Fruit fly (Drosophila melanogaster) whole organism, adult: ENCODE data around the gene Iru.

Source experiments
- CG11617 ChIP-seq: fragments of 200-800 bp; sonication (Bioruptor generic); optimal IDR thresholded peaks from 2 replicates; lab custom pipeline; 2017; ENCODE audit warnings: mild to moderate bottlenecking, missing biosample characterization, missing genetic modification reagents, missing genetic modification characterization
- CG12768 ChIP-seq: fragments of 200-800 bp; sonication (Bioruptor generic); optimal IDR thresholded peaks from 2 replicates; lab custom pipeline; 2017; ENCODE audit warnings: missing biosample characterization, missing genetic modification characterization, mild to moderate bottlenecking, moderate library complexity, missing genetic modification reagents
- CG14711 ChIP-seq: fragments of 200-800 bp; sonication (Bioruptor generic); optimal IDR thresholded peaks from 2 replicates; lab custom pipeline; 2018; ENCODE audit warnings: missing biosample characterization, mild to moderate bottlenecking, missing genetic modification characterization, moderate library complexity
- CG1620 ChIP-seq: fragments of 200-800 bp; sonication (Bioruptor generic); optimal IDR thresholded peaks from 2 replicates; lab custom pipeline; 2016; ENCODE audit warnings: missing biosample characterization, missing genetic modification characterization
- CG33017 ChIP-seq: fragments of 200-800 bp; sonication (Bioruptor generic); optimal IDR thresholded peaks from 2 replicates; lab custom pipeline; 2018; ENCODE audit warnings: missing biosample characterization, mild to moderate bottlenecking, missing genetic modification characterization, moderate library complexity
- CG5204 ChIP-seq: fragments of 200-800 bp; sonication (Bioruptor generic); optimal IDR thresholded peaks from 2 replicates; lab custom pipeline; 2016; ENCODE audit warnings: missing biosample characterization, missing genetic modification characterization
- CG7045 ChIP-seq: fragments of 200-800 bp; sonication (Bioruptor generic); optimal IDR thresholded peaks from 2 replicates; lab custom pipeline; 2017; ENCODE audit warnings: missing biosample characterization, mild to moderate bottlenecking, missing genetic modification characterization
- CG7101 ChIP-seq: fragments of 200-800 bp; sonication (Bioruptor generic); optimal IDR thresholded peaks from 2 replicates; lab custom pipeline; 2018; ENCODE audit warnings: missing biosample characterization, mild to moderate bottlenecking, missing genetic modification characterization, moderate library complexity
- Clk ChIP-seq: fragments of 200-800 bp; sonication (Bioruptor generic); optimal IDR thresholded peaks from 2 replicates; lab custom pipeline; 2017; ENCODE audit warnings: missing biosample characterization, missing genetic modification characterization
- Crg-1 ChIP-seq: fragments of 200-800 bp; sonication (Bioruptor generic); optimal IDR thresholded peaks from 2 replicates; lab custom pipeline; 2016; ENCODE audit warnings: missing biosample characterization, missing genetic modification characterization
- Hr96 ChIP-seq: fragments of 200-800 bp; sonication (Bioruptor generic); optimal IDR thresholded peaks from 2 replicates; lab custom pipeline; 2016; ENCODE audit warnings: missing biosample characterization, missing genetic modification characterization
- Mnt ChIP-seq: fragments of 200-800 bp; sonication (Bioruptor generic); optimal IDR thresholded peaks from 2 replicates; lab custom pipeline; 2016; ENCODE audit warnings: missing biosample characterization, mild to moderate bottlenecking, missing genetic modification characterization
- bab1 ChIP-seq: fragments of 200-800 bp; sonication (Bioruptor generic); optimal IDR thresholded peaks from 3 replicates; lab custom pipeline; 2019; ENCODE audit warnings: missing biosample characterization, mild to moderate bottlenecking, missing genetic modification characterization, moderate library complexity
- cic ChIP-seq: fragments of 200-800 bp; sonication (Bioruptor generic); optimal IDR thresholded peaks from 2 replicates; lab custom pipeline; 2017; ENCODE audit warnings: missing biosample characterization, mild to moderate bottlenecking, missing genetic modification characterization, moderate library complexity
- cnc ChIP-seq, 2 experiments: fragments of >200 bp; optimal IDR thresholded peaks; 2 replicates each; lab custom pipeline; 2017
- kay ChIP-seq: fragments of 200-800 bp; sonication (Bioruptor generic); peaks from one replicate; lab custom pipeline; 2016; ENCODE audit warnings: missing biosample characterization, missing genetic modification characterization, borderline replicate concordance
- ovo ChIP-seq: fragments of 200-800 bp; sonication (Bioruptor generic); optimal IDR thresholded peaks from 2 replicates; lab custom pipeline; 2016; ENCODE audit warnings: missing biosample characterization, missing genetic modification characterization
- pad ChIP-seq: fragments of 200-800 bp; sonication (Bioruptor generic); optimal IDR thresholded peaks from 3 replicates; lab custom pipeline; 2017; ENCODE audit warnings: missing biosample characterization, missing genetic modification characterization, mild to moderate bottlenecking, moderate library complexity, missing genetic modification reagents
- tj ChIP-seq: fragments of 200-800 bp; sonication (Bioruptor generic); optimal IDR thresholded peaks from 3 replicates; lab custom pipeline; 2017; ENCODE audit warnings: missing biosample characterization, mild to moderate bottlenecking, missing genetic modification characterization, moderate library complexity
- toe ChIP-seq: fragments of 200-800 bp; sonication (Bioruptor generic); optimal IDR thresholded peaks from 2 replicates; lab custom pipeline; 2016; ENCODE audit warnings: missing biosample characterization, missing genetic modification characterization

The Iru gene

DNA sequence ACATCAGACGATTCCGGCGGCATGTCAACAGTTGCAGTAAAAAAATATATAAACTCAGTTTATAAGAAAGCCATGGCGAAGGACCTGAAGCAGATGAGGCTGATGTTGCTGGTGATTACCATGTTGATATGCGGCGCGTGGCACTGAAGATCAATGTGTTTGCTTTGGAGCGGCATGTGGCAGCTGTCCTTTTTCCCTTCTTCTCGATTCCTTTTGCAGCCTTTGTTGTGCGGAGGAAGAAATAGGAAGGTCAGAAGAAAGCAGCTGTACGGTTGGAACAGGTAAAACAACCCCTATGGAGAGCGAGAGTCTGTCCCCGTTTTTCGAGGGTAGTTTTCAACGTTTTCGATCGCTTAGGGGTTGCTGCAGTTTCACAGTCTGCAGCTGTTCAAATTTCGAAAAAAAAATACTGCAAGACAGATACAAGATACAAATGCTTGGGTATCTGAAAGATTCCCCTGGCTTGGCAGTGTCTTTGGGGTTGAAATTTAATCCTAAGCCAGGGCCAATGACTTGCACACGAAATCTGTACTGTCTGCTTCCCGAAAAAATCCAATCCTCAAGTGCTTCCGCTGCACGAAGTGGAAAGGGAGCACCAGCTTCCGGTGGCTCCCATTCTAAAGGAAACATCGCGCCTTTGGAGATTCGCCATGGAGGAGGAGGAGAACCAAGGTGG, 18.7 kb downstream of the Iru start:
- TF ChIP-seq tj (GFP tag; lab: Kevin White, UChicago) (no peak), Hr96 (GFP tag; lab: Kevin White, UChicago) (no peak), CG7101 (tag; lab: Kevin White, UChicago) (no peak), CG7045 (GFP tag; lab: Kevin White, UChicago) (no peak), CG12768 (GFP tag; lab: Kevin White, UChicago) (no peak), pad (GFP tag; lab: Kevin White, UChicago) (no peak), cnc (optimal IDR thresholded peaks at IDR 0.05; lab: Kevin White, UChicago) (no peak), toe (GFP tag; lab: Kevin White, UChicago) (no peak), CG5204 (GFP tag; lab: Kevin White, UChicago) (no peak), Clk (no peak), CG1620 (no peak), cic (GFP tag; lab: Kevin White, UChicago) (no peak), CG11617 (GFP tag; lab: Kevin White, UChicago) (no peak), ovo (GFP tag; lab: Kevin White, UChicago) (no peak), kay (GFP tag; lab: Kevin White, UChicago) (no peak), CG33017 (tag; lab: Kevin White, UChicago) (no peak), CG14711 (no peak), Crg-1 (no peak), bab1 (GFP tag; lab: Kevin White, UChicago) (no peak)

DNA sequence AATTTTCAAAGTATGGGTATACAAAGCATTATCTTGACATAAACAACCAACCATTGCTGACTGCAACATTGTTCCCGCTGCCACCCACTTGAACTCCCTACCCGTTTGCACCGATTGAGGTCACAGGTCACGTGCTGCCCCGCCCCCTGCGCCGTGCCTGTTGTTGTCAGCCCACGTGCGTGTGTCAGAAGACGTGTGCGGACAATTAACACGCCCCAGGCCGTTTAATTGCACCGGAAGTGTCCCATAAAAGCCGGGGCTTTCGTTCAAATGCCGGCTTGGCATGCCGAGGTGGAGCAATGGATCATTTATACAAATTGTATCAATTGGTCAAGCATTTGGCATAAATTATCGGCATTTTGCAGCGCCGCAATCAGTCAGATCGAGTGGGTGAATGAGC, 20.8 kb downstream of the Iru start:
- TF ChIP-seq bab1 (GFP tag; lab: Kevin White, UChicago) (no peak), ovo (GFP tag; lab: Kevin White, UChicago) (no peak), CG7045 (GFP tag; lab: Kevin White, UChicago) (no peak), cnc (optimal IDR thresholded peaks at IDR 0.05; lab: Kevin White, UChicago) (no peak), kay (GFP tag; lab: Kevin White, UChicago) (no peak), Clk (no peak), CG1620 (no peak), CG5204 (GFP tag; lab: Kevin White, UChicago) (no peak), CG14711 (no peak), Crg-1 (no peak), Hr96 (GFP tag; lab: Kevin White, UChicago) (no peak), pad (GFP tag; lab: Kevin White, UChicago) (no peak), Mnt (GFP tag; lab: Kevin White, UChicago) (no peak), CG33017 (tag; lab: Kevin White, UChicago) (no peak), cic (GFP tag; lab: Kevin White, UChicago) (no peak), CG12768 (GFP tag; lab: Kevin White, UChicago) (no peak)

DNA sequence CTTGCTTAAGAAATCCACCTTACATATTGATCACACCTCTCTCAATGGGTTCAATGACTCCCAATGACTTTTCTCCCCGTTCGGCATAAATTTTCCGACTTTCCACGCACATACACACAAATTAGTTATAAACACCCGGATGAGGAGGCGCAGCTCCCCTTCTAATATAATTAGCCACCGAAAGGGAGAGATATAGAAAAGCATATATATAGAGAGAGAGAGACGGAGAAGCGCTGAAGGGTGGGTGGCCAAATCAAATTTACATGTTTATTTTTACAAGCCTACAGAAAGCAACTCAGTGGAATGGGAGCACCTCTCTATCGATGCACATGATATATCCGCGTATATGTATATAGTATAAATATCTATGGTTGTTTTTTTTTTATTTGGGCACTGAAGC, 22.4 kb downstream of the Iru start:
- TF ChIP-seq cic (GFP tag; lab: Kevin White, UChicago) (no peak), CG12768 (GFP tag; lab: Kevin White, UChicago) (no peak), pad (GFP tag; lab: Kevin White, UChicago) (no peak), CG7045 (GFP tag; lab: Kevin White, UChicago) (no peak)

DNA sequence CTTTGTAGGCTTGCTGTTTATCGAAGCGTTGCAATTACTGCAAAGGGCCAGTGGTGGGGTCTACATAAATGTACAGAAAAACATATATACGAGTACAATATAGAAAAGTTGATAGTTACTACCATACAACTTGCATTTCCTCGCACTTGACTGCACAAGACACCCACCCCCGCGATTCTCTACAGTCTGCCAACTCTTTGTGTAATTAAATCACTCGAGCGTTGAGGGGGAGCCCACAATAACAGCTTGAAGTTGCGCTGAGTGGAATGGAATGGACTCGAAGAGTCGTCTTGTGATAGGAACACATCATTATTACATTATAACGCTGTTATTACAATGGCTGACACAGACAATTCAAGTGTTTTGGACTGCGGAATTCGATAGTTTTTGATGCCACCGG, 23.2 kb downstream of the Iru start:
- TF ChIP-seq CG14711 = no peak
- no peak for TF ChIP-seq pad (GFP tag; lab: Kevin White, UChicago)
- no peak for TF ChIP-seq kay (GFP tag; lab: Kevin White, UChicago)
- TF ChIP-seq tj (GFP tag; lab: Kevin White, UChicago) = no peak
- TF ChIP-seq bab1 (GFP tag; lab: Kevin White, UChicago) = no peak
- TF ChIP-seq Mnt (GFP tag; lab: Kevin White, UChicago) = no peak
- no peak for TF ChIP-seq toe (GFP tag; lab: Kevin White, UChicago)
- TF ChIP-seq ovo (GFP tag; lab: Kevin White, UChicago) = no peak
- TF ChIP-seq CG7101 (tag; lab: Kevin White, UChicago) = no peak
- no peak for TF ChIP-seq Crg-1
- no peak for TF ChIP-seq cnc (optimal IDR thresholded peaks at IDR 0.05; lab: Kevin White, UChicago)
- TF ChIP-seq CG12768 (GFP tag; lab: Kevin White, UChicago) = no peak

DNA sequence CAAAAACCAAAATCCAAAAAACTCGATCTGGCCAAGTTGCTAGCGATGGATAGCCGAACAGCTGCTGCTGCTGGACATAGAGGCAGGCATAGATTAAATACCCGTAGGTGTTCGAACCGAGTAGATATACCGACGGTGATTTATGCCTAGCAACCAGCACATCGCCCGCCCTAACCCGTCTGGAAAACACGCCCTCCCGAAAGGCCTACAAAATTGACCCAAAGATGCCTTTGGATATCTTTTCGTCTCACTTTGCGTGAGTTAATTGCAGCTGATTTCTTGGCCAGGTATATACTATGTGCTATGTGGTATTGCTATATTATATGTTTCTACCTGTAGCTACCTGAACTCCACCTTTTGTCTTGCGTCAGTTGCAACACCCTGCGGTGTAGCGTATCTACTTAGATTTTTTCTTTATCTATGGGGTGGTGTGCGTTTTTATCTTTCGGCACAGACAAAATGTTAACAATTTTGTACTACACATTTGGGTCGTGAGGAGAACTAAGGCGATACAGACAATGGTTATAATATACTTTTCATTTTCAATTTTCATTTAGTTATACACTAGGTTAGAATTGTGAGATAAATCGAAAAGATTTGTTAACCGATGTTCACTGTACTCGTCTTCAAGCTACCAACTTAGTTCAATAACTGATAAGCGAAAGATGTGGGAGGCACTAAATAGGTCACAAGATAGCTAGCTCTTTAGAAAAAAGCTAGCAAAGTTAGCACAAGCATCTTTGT, 23.9 kb downstream of the Iru start:
- TF ChIP-seq pad (GFP tag; lab: Kevin White, UChicago) = no peak
- TF ChIP-seq CG7101 (tag; lab: Kevin White, UChicago) = no peak
- TF ChIP-seq CG5204 (GFP tag; lab: Kevin White, UChicago) = no peak
- no peak for TF ChIP-seq CG14711
- no peak for TF ChIP-seq cic (GFP tag; lab: Kevin White, UChicago)
- TF ChIP-seq Clk = no peak
- no peak for TF ChIP-seq CG1620
- no peak for TF ChIP-seq toe (GFP tag; lab: Kevin White, UChicago)
- TF ChIP-seq CG33017 (tag; lab: Kevin White, UChicago) = no peak
- no peak for TF ChIP-seq Hr96 (GFP tag; lab: Kevin White, UChicago)
- TF ChIP-seq ovo (GFP tag; lab: Kevin White, UChicago) = no peak
- TF ChIP-seq Crg-1 = no peak
- TF ChIP-seq bab1 (GFP tag; lab: Kevin White, UChicago) = no peak
- TF ChIP-seq Mnt (GFP tag; lab: Kevin White, UChicago) = no peak

DNA sequence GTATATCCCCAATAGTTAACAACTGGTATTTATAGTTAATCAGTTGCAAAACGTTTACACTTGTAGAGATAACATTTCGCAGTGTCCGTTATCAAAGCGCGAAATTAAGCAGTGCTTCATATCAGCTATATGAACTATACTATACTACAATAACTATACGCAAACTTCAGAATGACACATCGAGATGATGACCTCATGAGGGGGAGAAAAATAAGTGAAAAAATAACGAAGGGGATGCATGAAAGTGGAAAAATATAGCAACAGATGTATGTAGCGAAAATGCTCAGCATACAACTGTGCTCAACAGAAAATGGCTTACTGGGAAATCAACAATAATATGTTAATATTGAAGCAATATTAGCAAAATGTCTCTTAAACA, 24.5 kb downstream of the Iru start:
- TF ChIP-seq CG12768 (GFP tag; lab: Kevin White, UChicago) (no peak), kay (GFP tag; lab: Kevin White, UChicago) (peak; percentile 98), CG33017 (tag; lab: Kevin White, UChicago) (no peak), CG11617 (GFP tag; lab: Kevin White, UChicago) (no peak)
